Worm (Caenorhabditis elegans) whole organism, young adult: Measurements from ENCODE around the gene C14A4.6.

Experiments used
- B0035.1 ChIP-seq: sonication (generic microtip); optimal IDR thresholded peaks from 2 replicates; lab custom pipeline; 2016; ENCODE audit warnings: missing genetic modification characterization, mild to moderate bottlenecking, missing compliant biosample characterization, missing genotype, missing genetic modification reagents
- B0336.3 ChIP-seq: fragments of 200-800 bp; sonication (Bioruptor generic); IDR thresholded peaks from 2 replicates; pipeline ENCODE4 v1.3.6; 2022; ENCODE audit warnings: missing genetic modification characterization, missing compliant biosample characterization
- F22D6.2 ChIP-seq: sonication (generic microtip); optimal IDR thresholded peaks from 2 replicates; lab custom pipeline; 2016; ENCODE audit warnings: mild to moderate bottlenecking, missing genetic modification characterization, missing compliant biosample characterization
- F23B12.7 ChIP-seq: sonication (generic microtip); optimal IDR thresholded peaks from 2 replicates; lab custom pipeline; 2017; ENCODE audit warnings: missing genetic modification characterization, mild to moderate bottlenecking, missing compliant biosample characterization, antibody characterized with exemption, moderate library complexity; ENCODE audit not compliant: insufficient read depth
- F55B11.4 ChIP-seq: sonication (generic microtip); optimal IDR thresholded peaks from 2 replicates; lab custom pipeline; 2016; ENCODE audit warnings: missing compliant biosample characterization, missing genetic modification characterization, borderline replicate concordance; ENCODE audit not compliant: insufficient read depth
- F57A8.1 ChIP-seq: fragments of 200-800 bp; sonication (Bioruptor generic); optimal IDR thresholded peaks from 2 replicates; lab custom pipeline; 2018; ENCODE audit warnings: mild to moderate bottlenecking, missing genetic modification characterization, moderate library complexity, missing compliant biosample characterization
- F57C9.4 ChIP-seq: sonication (generic microtip); optimal IDR thresholded peaks from 2 replicates; lab custom pipeline; 2017; ENCODE audit warnings: mild to moderate bottlenecking, missing genetic modification characterization, missing compliant biosample characterization
- Y53G8AR.9 ChIP-seq: fragments of 200-800 bp; sonication (Bioruptor generic); conservative IDR thresholded peaks from 2 replicates; pipeline ENCODE4 v1.3.6; 2022; ENCODE audit warnings: missing genetic modification reagents, missing genetic modification characterization, missing compliant biosample characterization
- Y56A3A.18 ChIP-seq: fragments of 200-800 bp; sonication (Bioruptor generic); IDR thresholded peaks from 2 replicates; pipeline ENCODE4 v1.3.6; 2022; ENCODE audit warnings: missing genetic modification reagents, missing genetic modification characterization, missing compliant biosample characterization
- Y67H2A.10 ChIP-seq: fragments of 200-800 bp; sonication (Bioruptor generic); conservative IDR thresholded peaks from 2 replicates; pipeline ENCODE4 v1.3.6; 2022; ENCODE audit warnings: missing genetic modification reagents, missing genetic modification characterization, missing compliant biosample characterization
- Y79H2A.3 ChIP-seq: fragments of 200-800 bp; sonication (Bioruptor generic); conservative IDR thresholded peaks from 2 replicates; pipeline ENCODE4 v1.3.6; 2022; ENCODE audit warnings: missing genetic modification reagents, missing genetic modification characterization, missing compliant biosample characterization
- ama-1 ChIP-seq, 3 experiments: fragments of 150-350 bp in 1 of 3; sonication (generic microtip) in 2 of 3; optimal IDR thresholded peaks; 2 replicates each; lab custom pipeline; 2014 to 2018; ENCODE audit warnings: missing biosample characterization in 2 of 3, missing genetic modification characterization in 2 of 3, missing genetic modification reagents in 2 of 3
- aptf-3 ChIP-seq: fragments of 200-800 bp; sonication (Bioruptor generic); IDR thresholded peaks from 2 replicates; pipeline ENCODE4 v1.3.6; 2022; ENCODE audit warnings: missing genetic modification characterization, missing compliant biosample characterization
- attf-3 ChIP-seq: fragments of 200-800 bp; sonication (Bioruptor generic); conservative IDR thresholded peaks from 2 replicates; pipeline ENCODE4 v1.3.6; 2022; ENCODE audit warnings: missing genetic modification reagents, missing genetic modification characterization, missing compliant biosample characterization
- cebp-2 ChIP-seq: fragments of 200-800 bp; sonication (Bioruptor generic); IDR thresholded peaks from 2 replicates; pipeline ENCODE4 v1.3.6; 2022; ENCODE audit warnings: missing genetic modification characterization, missing compliant biosample characterization
- ceh-100 ChIP-seq: fragments of 200-800 bp; sonication (Bioruptor generic); IDR thresholded peaks from 2 replicates; pipeline ENCODE4 v1.3.6; 2022; ENCODE audit warnings: missing genetic modification reagents, missing genetic modification characterization, missing compliant biosample characterization
- ceh-58 ChIP-seq: fragments of 200-800 bp; sonication (Bioruptor generic); IDR thresholded peaks from 2 replicates; pipeline ENCODE4 v1.3.6; 2022; ENCODE audit warnings: missing genetic modification characterization, missing compliant biosample characterization
- chd-7 ChIP-seq: sonication (generic microtip); optimal IDR thresholded peaks from 2 replicates; lab custom pipeline; 2016; ENCODE audit warnings: mild to moderate bottlenecking, missing genetic modification characterization, moderate library complexity, missing compliant biosample characterization
- dox-1 ChIP-seq: fragments of 200-800 bp; sonication (Bioruptor generic); IDR thresholded peaks from 2 replicates; pipeline ENCODE4 v1.3.6; 2022; ENCODE audit warnings: missing genetic modification reagents, missing genetic modification characterization, missing compliant biosample characterization
- ekl-4 ChIP-seq: fragments of 200-800 bp; sonication (Bioruptor generic); IDR thresholded peaks from 2 replicates; pipeline ENCODE4 v1.3.6; 2022; ENCODE audit warnings: missing genetic modification reagents, missing genetic modification characterization, missing compliant biosample characterization
- fkh-3 ChIP-seq: sonication (generic microtip); optimal IDR thresholded peaks from 2 replicates; lab custom pipeline; 2016; ENCODE audit warnings: mild to moderate bottlenecking, missing genetic modification characterization, missing compliant biosample characterization
- gei-17 ChIP-seq: fragments of 200-800 bp; sonication (Bioruptor generic); optimal IDR thresholded peaks from 2 replicates; lab custom pipeline; 2018; ENCODE audit warnings: mild to moderate bottlenecking, missing genetic modification characterization, missing compliant biosample characterization
- hmg-1.2 ChIP-seq: fragments of 200-800 bp; sonication (Bioruptor generic); IDR thresholded peaks from 2 replicates; pipeline ENCODE4 v1.3.6; 2022; ENCODE audit warnings: missing genetic modification reagents, missing genetic modification characterization, missing compliant biosample characterization
- hmg-20 ChIP-seq: fragments of 200-800 bp; sonication (Bioruptor generic); IDR thresholded peaks from 2 replicates; pipeline ENCODE4 v1.3.6; 2022; ENCODE audit warnings: missing genetic modification reagents, missing genetic modification characterization, missing compliant biosample characterization
- let-526 ChIP-seq: fragments of 200-800 bp; sonication (Bioruptor generic); IDR thresholded peaks from 2 replicates; pipeline ENCODE4 v1.3.6; 2022; ENCODE audit warnings: missing genetic modification reagents, missing genetic modification characterization, missing compliant biosample characterization
- lin-26 ChIP-seq: fragments of 200-800 bp; sonication (Bioruptor generic); IDR thresholded peaks from 2 replicates; pipeline ENCODE4 v1.3.6; 2022; ENCODE audit warnings: missing genetic modification reagents, missing genetic modification characterization, missing compliant biosample characterization
- lsl-1 ChIP-seq: fragments of 200-800 bp; sonication (Bioruptor generic); optimal IDR thresholded peaks from 2 replicates; lab custom pipeline; 2018; ENCODE audit warnings: mild to moderate bottlenecking, missing genetic modification characterization, moderate library complexity, missing compliant biosample characterization
- madf-10 ChIP-seq: sonication (generic microtip); optimal IDR thresholded peaks from 2 replicates; lab custom pipeline; 2016; ENCODE audit warnings: mild to moderate bottlenecking, missing genetic modification characterization, missing compliant biosample characterization
- madf-3 ChIP-seq: fragments of 200-800 bp; sonication (Bioruptor generic); IDR thresholded peaks from 2 replicates; pipeline ENCODE4 v1.3.6; 2022; ENCODE audit warnings: missing genetic modification reagents, missing genetic modification characterization, missing compliant biosample characterization
- madf-6 ChIP-seq: fragments of 200-800 bp; sonication (Bioruptor generic); IDR thresholded peaks from 2 replicates; pipeline ENCODE4 v1.3.6; 2022; ENCODE audit warnings: missing genetic modification reagents, missing genetic modification characterization, missing compliant biosample characterization
- mcd-1 ChIP-seq: fragments of 200-800 bp; sonication (Bioruptor generic); IDR thresholded peaks from 2 replicates; pipeline ENCODE4 v1.3.6; 2022; ENCODE audit warnings: missing genetic modification reagents, missing genetic modification characterization, missing compliant biosample characterization
- mel-28 ChIP-seq: sonication (generic microtip); optimal IDR thresholded peaks from 2 replicates; lab custom pipeline; 2016; ENCODE audit warnings: borderline replicate concordance, mild to moderate bottlenecking, missing genetic modification characterization, missing compliant biosample characterization
- nhr-27 ChIP-seq: fragments of 200-800 bp; sonication (Bioruptor generic); optimal IDR thresholded peaks from 2 replicates; lab custom pipeline; 2018; ENCODE audit warnings: mild to moderate bottlenecking, missing genetic modification characterization, moderate library complexity, missing compliant biosample characterization
- pbrm-1 ChIP-seq: fragments of 200-800 bp; sonication (Bioruptor generic); IDR thresholded peaks from 2 replicates; pipeline ENCODE4 v1.3.6; 2022; ENCODE audit warnings: missing genetic modification reagents, missing genetic modification characterization, missing compliant biosample characterization
- repo-1 ChIP-seq: sonication (generic microtip); optimal IDR thresholded peaks from 2 replicates; lab custom pipeline; 2017; ENCODE audit warnings: mild to moderate bottlenecking, missing genetic modification characterization, missing compliant biosample characterization
- rpc-1 ChIP-seq, 2 experiments: fragments of 150-350 bp in 1 of 2; sonication (generic microtip) in 1 of 2; optimal IDR thresholded peaks; 2 replicates each; lab custom pipeline; 2014 to 2018; ENCODE audit warnings: missing biosample characterization in 1 of 2, missing genetic modification characterization in 1 of 2, missing genetic modification reagents in 1 of 2, missing genotype in 1 of 2
- sdz-38 ChIP-seq: sonication (generic microtip); optimal IDR thresholded peaks from 2 replicates; lab custom pipeline; 2016; ENCODE audit warnings: missing genotype, missing genetic modification characterization, missing compliant biosample characterization
- snpc-3.4 ChIP-seq: sonication (generic microtip); optimal IDR thresholded peaks from 2 replicates; lab custom pipeline; 2017; ENCODE audit warnings: missing genetic modification characterization, mild to moderate bottlenecking, missing compliant biosample characterization, antibody characterized with exemption, moderate library complexity, missing genotype, missing genetic modification reagents
- somi-1 ChIP-seq: fragments of 200-800 bp; sonication (Bioruptor generic); optimal IDR thresholded peaks from 2 replicates; lab custom pipeline; 2018; ENCODE audit warnings: mild to moderate bottlenecking, missing genetic modification characterization, missing compliant biosample characterization
- tlf-1 ChIP-seq: fragments of 200-800 bp; sonication (Bioruptor generic); optimal IDR thresholded peaks from 2 replicates; lab custom pipeline; 2018; ENCODE audit warnings: mild to moderate bottlenecking, missing genetic modification characterization, missing compliant biosample characterization
- unc-130 ChIP-seq: sonication (generic microtip); optimal IDR thresholded peaks from 2 replicates; lab custom pipeline; 2016; ENCODE audit warnings: missing genetic modification reagents, missing genetic modification characterization, missing compliant biosample characterization
- xnd-1 ChIP-seq: sonication (generic microtip); optimal IDR thresholded peaks from 2 replicates; lab custom pipeline; 2016; ENCODE audit warnings: missing genotype, missing genetic modification reagents, missing genetic modification characterization, missing compliant biosample characterization
- zfh-2 ChIP-seq: fragments of 200-800 bp; sonication (Bioruptor generic); conservative IDR thresholded peaks from 2 replicates; pipeline ENCODE4 v1.3.6; 2022; ENCODE audit warnings: missing genetic modification reagents, missing genetic modification characterization, missing compliant biosample characterization
- ztf-18 ChIP-seq: sonication (generic microtip); optimal IDR thresholded peaks from 2 replicates; lab custom pipeline; 2016; ENCODE audit warnings: missing genotype, mild to moderate bottlenecking, missing genetic modification characterization, missing compliant biosample characterization
- ztf-6 ChIP-seq: fragments of 200-800 bp; sonication (Bioruptor generic); IDR thresholded peaks from 2 replicates; pipeline ENCODE4 v1.3.6; 2022; ENCODE audit warnings: missing genetic modification reagents, missing genetic modification characterization, missing compliant biosample characterization

The C14A4.6 gene

ce11 chrII:10545924-10546783 lies 48.4 kb downstream of the C14A4.6 start (continued):
- 0 out of 2 replicates have a peak, but pooled peaks have one; percentile 20 for TF ChIP-seq attf-3
- TF ChIP-seq tlf-1 (GFP tag; lab: Kevin White, UChicago) = peak; percentile 39
- peak; percentile 17 for TF ChIP-seq chd-7 (tag; lab: Kevin White, UChicago)
- peak; percentile 59; the same call in 1 of the 2 replicates for TF ChIP-seq pbrm-1 (GFP tag; lab: Robert Waterston, UW)
- no peak for TF ChIP-seq lsl-1 (GFP tag; lab: Kevin White, UChicago)
- TF ChIP-seq Y79H2A.3 (GFP tag; lab: Robert Waterston, UW) = 0 out of 2 replicates have a peak, but pooled peaks have one; percentile 8
- no peak for TF ChIP-seq ceh-58 (GFP tag; lab: Robert Waterston, UW)
- TF ChIP-seq Y53G8AR.9 (GFP tag; lab: Robert Waterston, UW) = peak; percentile 32; the same call in 1 of the 2 replicates
- TF ChIP-seq ztf-6 (GFP tag; lab: Robert Waterston, UW) = no peak
- TF ChIP-seq mcd-1 (GFP tag; lab: Robert Waterston, UW) = no peak; the same call in none of the 2 replicates
- TF ChIP-seq madf-6 (GFP tag; lab: Robert Waterston, UW) = no peak; the same call in 1 of the 2 replicates
- TF ChIP-seq F55B11.4 (tag; lab: Kevin White, UChicago) = no peak
- peak; percentile 27; the same call in 1 of the 2 replicates for TF ChIP-seq ekl-4 (GFP tag; lab: Robert Waterston, UW)
- TF ChIP-seq cebp-2 (GFP tag; lab: Robert Waterston, UW) = 0 out of 2 replicates have a peak, but pooled peaks have one; percentile 24
- TF ChIP-seq lin-26 (GFP tag; lab: Robert Waterston, UW) = peak; percentile 82
- peak; percentile 70 for TF ChIP-seq madf-3 (GFP tag; lab: Robert Waterston, UW)
- TF ChIP-seq hmg-20 (GFP tag; lab: Robert Waterston, UW) = no peak; the same call in 1 of the 2 replicates
- TF ChIP-seq gei-17 = no peak
- TF ChIP-seq ceh-100 (GFP tag; lab: Robert Waterston, UW) = 0 out of 2 replicates have a peak, but pooled peaks have one; percentile 8
- TF ChIP-seq zfh-2 (GFP tag; lab: Robert Waterston, UW) = peak; percentile 52
- TF ChIP-seq repo-1 = peak; percentile 73
- no peak for TF ChIP-seq F22D6.2 (tag; lab: Kevin White, UChicago)
- TF ChIP-seq snpc-3.4 = no peak
- TF ChIP-seq rpc-1 (optimal IDR thresholded peaks at IDR 0.05; lab: Kevin White, UChicago) = peak; percentile 12
- no peak for TF ChIP-seq rpc-1 (tag; optimal IDR thresholded peaks at IDR 0.05; lab: Kevin White, UChicago)
- TF ChIP-seq ztf-18 (tag; lab: Kevin White, UChicago) = no peak
- TF ChIP-seq aptf-3 = peak; percentile 6; the same call in 1 of the 2 replicates
- TF ChIP-seq fkh-3 (tag; lab: Kevin White, UChicago) = peak; percentile 55
- TF ChIP-seq dox-1 (GFP tag; lab: Robert Waterston, UW) = no peak
- TF ChIP-seq Y56A3A.18 (GFP tag; lab: Robert Waterston, UW) = no peak; the same call in 1 of the 2 replicates
- no peak for TF ChIP-seq F57C9.4 (tag; lab: Kevin White, UChicago)
- no peak for TF ChIP-seq nhr-27 (tag; lab: Kevin White, UChicago)
- TF ChIP-seq F23B12.7 = no peak
- no peak for TF ChIP-seq Y67H2A.10 (GFP tag; lab: Robert Waterston, UW)
- no peak for TF ChIP-seq B0035.1 (tag; lab: Kevin White, UChicago)
- TF ChIP-seq sdz-38 (tag; lab: Kevin White, UChicago) = no peak
- TF ChIP-seq mel-28 (tag; lab: Kevin White, UChicago) = no peak
- TF ChIP-seq ama-1 (optimal IDR thresholded peaks at IDR 0.05; lab: Kevin White, UChicago) = peak; percentile 74
- TF ChIP-seq ama-1 (GFP tag; optimal IDR thresholded peaks at IDR 0.05; lab: Kevin White, UChicago) = no peak
- no peak for TF ChIP-seq F57A8.1 (GFP tag; lab: Kevin White, UChicago)
- no peak for TF ChIP-seq madf-10 (tag; lab: Kevin White, UChicago)
- TF ChIP-seq somi-1 (GFP tag; lab: Kevin White, UChicago) = no peak
- no peak for TF ChIP-seq let-526 (GFP tag; lab: Robert Waterston, UW)
- TF ChIP-seq xnd-1 (tag; lab: Kevin White, UChicago) = no peak
- peak; percentile 3; the same call in 1 of the 2 replicates for TF ChIP-seq B0336.3
- peak; percentile 18; the same call in 1 of the 2 replicates for TF ChIP-seq hmg-1.2
- TF ChIP-seq unc-130 (GFP tag; lab: Kevin White, UChicago) = no peak
- TF ChIP-seq, all 124 proteins: peak for 26
